Worm (Caenorhabditis elegans) whole organism, L4 larva: ENCODE results near the gene F27E5.7.

Experiments
- ceh-82 ChIP-seq: sonication (generic microtip); optimal IDR thresholded peaks from 2 replicates; lab custom pipeline; 2017; ENCODE audit warnings: missing biosample characterization, missing genetic modification characterization
- egl-27 ChIP-seq: sonication (generic microtip); optimal IDR thresholded peaks from 3 replicates; lab custom pipeline; 2017; ENCODE audit warnings: missing biosample characterization, missing genetic modification reagents, missing genetic modification characterization
- hlh-30 ChIP-seq: sonication (generic microtip); optimal IDR thresholded peaks from 2 replicates; lab custom pipeline; 2017; ENCODE audit warnings: antibody characterized with exemption, mild to moderate bottlenecking, missing genetic modification characterization, missing compliant biosample characterization; ENCODE audit not compliant: insufficient read depth
- jun-1 ChIP-seq: fragments of 150-350 bp; optimal IDR thresholded peaks from 2 replicates; lab custom pipeline; 2014; ENCODE audit warnings: missing biosample characterization, missing genetic modification reagents, missing genetic modification characterization
- mxl-3 ChIP-seq: fragments of 200-800 bp; sonication (Bioruptor generic); optimal IDR thresholded peaks from 2 replicates; lab custom pipeline; 2018; ENCODE audit warnings: mild to moderate bottlenecking, missing genetic modification characterization, missing compliant biosample characterization
- nhr-77 ChIP-seq: fragments of 150-350 bp; optimal IDR thresholded peaks from 2 replicates; lab custom pipeline; 2014; ENCODE audit warnings: missing biosample characterization, missing genetic modification characterization
- pqm-1 ChIP-seq: sonication (generic microtip); optimal IDR thresholded peaks from 2 replicates; lab custom pipeline; 2017; ENCODE audit warnings: missing biosample characterization, missing genetic modification characterization
- snpc-4 ChIP-seq: fragments of 150-350 bp; optimal IDR thresholded peaks from 2 replicates; lab custom pipeline; 2014; ENCODE audit warnings: missing biosample characterization, missing genetic modification characterization
- unc-39 ChIP-seq: sonication (generic microtip); optimal IDR thresholded peaks from 2 replicates; lab custom pipeline; 2017; ENCODE audit warnings: missing biosample characterization, missing genetic modification characterization
- zip-11 ChIP-seq: fragments of 200-800 bp; sonication (Bioruptor generic); IDR thresholded peaks from 2 replicates; pipeline ENCODE4 v1.3.6; 2022; ENCODE audit warnings: missing genetic modification characterization, missing compliant biosample characterization
- ztf-11 ChIP-seq: fragments of 150-350 bp; optimal IDR thresholded peaks from 2 replicates; lab custom pipeline; 2014; ENCODE audit warnings: missing biosample characterization, missing genetic modification characterization

DNA sequence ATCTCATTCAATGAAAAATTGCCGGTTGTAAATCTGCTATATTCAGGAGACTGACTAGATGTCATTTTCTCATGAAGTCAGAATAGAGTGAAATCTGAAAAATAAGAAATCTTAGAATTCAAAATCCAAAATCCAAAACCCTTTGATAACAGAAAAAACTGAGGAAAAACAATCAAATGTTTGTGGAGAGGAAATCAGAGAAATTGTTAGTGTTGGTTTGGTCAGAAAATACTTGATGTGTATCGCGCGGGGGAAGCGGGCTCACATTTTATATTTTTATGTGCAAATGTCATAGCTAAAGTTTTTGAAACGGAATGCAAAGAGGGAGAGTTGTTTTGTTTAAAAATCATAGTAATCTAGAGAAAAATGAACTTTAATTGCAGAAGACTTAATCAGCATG is 9.2 kb downstream of the F27E5.7 start, which contains the start of gene F27E5.5:
- no peak for TF ChIP-seq egl-27 (tag; lab: Kevin White, UChicago)
- TF ChIP-seq zip-11 (GFP tag; lab: Robert Waterston, UW) = no peak
- no peak for TF ChIP-seq snpc-4 (tag; lab: Kevin White, UChicago)
- no peak for TF ChIP-seq pqm-1 (tag; lab: Kevin White, UChicago)
- TF ChIP-seq unc-39 (tag; lab: Kevin White, UChicago) = no peak
- TF ChIP-seq ztf-11 (tag; lab: Kevin White, UChicago) = no peak
- no peak for TF ChIP-seq ceh-82 (tag; lab: Kevin White, UChicago)
- TF ChIP-seq hlh-30 (tag; lab: Kevin White, UChicago) = no peak
- TF ChIP-seq nhr-77 = no peak
- no peak for TF ChIP-seq jun-1 (tag; lab: Kevin White, UChicago)
- TF ChIP-seq mxl-3 (GFP tag; lab: Kevin White, UChicago) = no peak
